Fruit fly (Drosophila melanogaster) whole organism, embryonic: ENCODE data around the gene Kdm5.

ENCODE experiments used
- CG10431 ChIP-seq: fragments of 200-800 bp; sonication (Bioruptor generic); optimal IDR thresholded peaks from 3 replicates; lab custom pipeline; 2018; ENCODE audit warnings: missing biosample characterization, mild to moderate bottlenecking, missing genetic modification characterization
- CG2202 ChIP-seq: fragments of 200-800 bp; sonication (Bioruptor generic); optimal IDR thresholded peaks from 2 replicates; lab custom pipeline; 2018; ENCODE audit warnings: missing biosample characterization, mild to moderate bottlenecking, missing genetic modification characterization
- CG30403 ChIP-seq: fragments of 200-800 bp; sonication (Bioruptor generic); optimal IDR thresholded peaks from 3 replicates; lab custom pipeline; 2016; ENCODE audit warnings: missing biosample characterization, missing genetic modification characterization
- CG30431 ChIP-seq: fragments of 200-800 bp; sonication (Bioruptor generic); optimal IDR thresholded peaks from 2 replicates; lab custom pipeline; 2017; ENCODE audit warnings: missing biosample characterization, missing genetic modification characterization
- CG43689 ChIP-seq: fragments of 200-800 bp; sonication (Bioruptor generic); IDR thresholded peaks from 2 replicates; pipeline ENCODE4 v1.3.6; 2022; ENCODE audit warnings: missing biosample characterization, missing genetic modification characterization
- CG7987 ChIP-seq: fragments of 200-800 bp; sonication (Bioruptor generic); optimal IDR thresholded peaks from 2 replicates; lab custom pipeline; 2018; ENCODE audit warnings: missing biosample characterization, mild to moderate bottlenecking, missing genetic modification characterization, moderate library complexity
- CG9437 ChIP-seq: fragments of 200-800 bp; sonication (Bioruptor generic); optimal IDR thresholded peaks from 2 replicates; lab custom pipeline; 2018; ENCODE audit warnings: missing biosample characterization, mild to moderate bottlenecking, missing genetic modification characterization
- CHES-1-like ChIP-seq: fragments of 200-800 bp; sonication (Bioruptor generic); optimal IDR thresholded peaks from 2 replicates; lab custom pipeline; 2016; ENCODE audit warnings: missing biosample characterization, missing genetic modification characterization
- Dad ChIP-seq: fragments of 200-800 bp; sonication (Bioruptor generic); optimal IDR thresholded peaks from 3 replicates; lab custom pipeline; 2016; ENCODE audit warnings: missing biosample characterization, missing genetic modification characterization
- Dek ChIP-seq: fragments of 200-800 bp; sonication (Bioruptor generic); optimal IDR thresholded peaks from 3 replicates; lab custom pipeline; 2019; ENCODE audit warnings: missing biosample characterization, mild to moderate bottlenecking, missing genetic modification characterization, moderate library complexity
- Dll ChIP-seq: fragments of 200-800 bp; sonication (Bioruptor generic); IDR thresholded peaks from 4 replicates; pipeline ENCODE4 v1.3.6; 2022; ENCODE audit warnings: missing biosample characterization, missing genetic modification characterization; ENCODE audit not compliant: partially characterized antibody
- E2f1 ChIP-seq: fragments of 200-800 bp; sonication (Bioruptor generic); IDR thresholded peaks from 2 replicates; pipeline ENCODE4 v1.3.6; 2022; ENCODE audit warnings: missing biosample characterization, missing genetic modification characterization
- E2f2 ChIP-seq: fragments of 200-800 bp; sonication (Bioruptor generic); IDR thresholded peaks from 2 replicates; pipeline ENCODE4 v1.3.6; 2022; ENCODE audit warnings: missing biosample characterization, missing genetic modification characterization
- ERR ChIP-seq: fragments of 200-800 bp; sonication (Bioruptor generic); optimal IDR thresholded peaks from 2 replicates; lab custom pipeline; 2016; ENCODE audit warnings: missing biosample characterization, missing genetic modification characterization
- H2.0 ChIP-seq: fragments of 200-800 bp; sonication (Bioruptor generic); IDR thresholded peaks from 2 replicates; pipeline ENCODE4 v1.3.6; 2022; ENCODE audit warnings: missing biosample characterization, missing genetic modification characterization
- Hey ChIP-seq: fragments of 200-800 bp; sonication (Bioruptor generic); optimal IDR thresholded peaks from 3 replicates; lab custom pipeline; 2018; ENCODE audit warnings: missing biosample characterization, mild to moderate bottlenecking, missing genetic modification characterization
- Kr ChIP-seq: fragments of 200-800 bp; sonication (Bioruptor generic); optimal IDR thresholded peaks from 2 replicates; lab custom pipeline; 2017; ENCODE audit warnings: missing biosample characterization, mild to moderate bottlenecking, missing genetic modification characterization
- MBD-R2 ChIP-seq: fragments of 200-800 bp; sonication (Bioruptor generic); IDR thresholded peaks from 2 replicates; pipeline ENCODE4 v1.3.6; 2022; ENCODE audit warnings: missing biosample characterization, missing genetic modification characterization
- Med ChIP-seq: fragments of 200-800 bp; sonication (Bioruptor generic); peaks from one replicate; lab custom pipeline; 2016; ENCODE audit warnings: missing biosample characterization, missing genetic modification characterization, mild to moderate bottlenecking, inconsistent platforms, moderate library complexity
- NC2β ChIP-seq: fragments of 200-800 bp; sonication (Bioruptor generic); optimal IDR thresholded peaks from 2 replicates; lab custom pipeline; 2016; ENCODE audit warnings: missing biosample characterization, missing genetic modification characterization
- PHDP ChIP-seq: fragments of 200-800 bp; sonication (Bioruptor generic); optimal IDR thresholded peaks from 3 replicates; lab custom pipeline; 2018; ENCODE audit warnings: missing biosample characterization, mild to moderate bottlenecking, missing genetic modification characterization, moderate library complexity
- Pdp1 ChIP-seq, 2 experiments: fragments of 200-800 bp; sonication (Bioruptor generic); optimal IDR thresholded peaks; 3 replicates each; lab custom pipeline; 2016; ENCODE audit warnings: missing biosample characterization in 2 of 2, missing genetic modification characterization in 2 of 2, mild to moderate bottlenecking in 1 of 2, moderate library complexity in 1 of 2
- Ptx1 ChIP-seq: fragments of 200-800 bp; sonication (Bioruptor generic); IDR thresholded peaks from 2 replicates; pipeline ENCODE4 v1.3.6; 2022; ENCODE audit warnings: missing biosample characterization, missing genetic modification characterization
- ato ChIP-seq: fragments of 200-800 bp; sonication (Bioruptor generic); IDR thresholded peaks from 2 replicates; pipeline ENCODE4 v1.3.6; 2022; ENCODE audit warnings: missing biosample characterization, missing genetic modification characterization; ENCODE audit not compliant: partially characterized antibody
- bbx ChIP-seq: fragments of 200-800 bp; sonication (Bioruptor generic); IDR thresholded peaks from 2 replicates; pipeline ENCODE4 v1.3.6; 2022; ENCODE audit warnings: missing biosample characterization, missing genetic modification characterization; ENCODE audit not compliant: partially characterized antibody
- bowl ChIP-seq: fragments of 200-800 bp; sonication (Bioruptor generic); IDR thresholded peaks from 2 replicates; pipeline ENCODE4 v1.3.6; 2022; ENCODE audit warnings: missing biosample characterization, missing genetic modification characterization
- cad ChIP-seq: fragments of >200 bp; optimal IDR thresholded peaks from 2 replicates; lab custom pipeline; 2017; ENCODE audit warnings: missing biosample characterization, missing genetic modification characterization
- caup ChIP-seq: fragments of 200-800 bp; sonication (Bioruptor generic); optimal IDR thresholded peaks from 3 replicates; lab custom pipeline; 2017; ENCODE audit warnings: missing biosample characterization, mild to moderate bottlenecking, missing genetic modification characterization, moderate library complexity; ENCODE audit not compliant: severe bottlenecking
- chm ChIP-seq: fragments of 200-800 bp; sonication (Bioruptor generic); IDR thresholded peaks from 2 replicates; pipeline ENCODE4 v1.3.6; 2022; ENCODE audit warnings: missing biosample characterization, missing genetic modification characterization
- croc ChIP-seq: fragments of 200-800 bp; sonication (Bioruptor generic); conservative IDR thresholded peaks from 3 replicates; pipeline ENCODE4 v1.3.6; 2022; ENCODE audit warnings: missing biosample characterization, missing genetic modification characterization
- crol ChIP-seq: fragments of 200-800 bp; sonication (Bioruptor generic); IDR thresholded peaks from 2 replicates; pipeline ENCODE4 v1.3.6; 2022; ENCODE audit warnings: missing biosample characterization, missing genetic modification characterization
- cwo ChIP-seq: fragments of 200-800 bp; sonication (Bioruptor generic); optimal IDR thresholded peaks from 3 replicates; lab custom pipeline; 2017; ENCODE audit warnings: missing biosample characterization, missing genetic modification characterization, mild to moderate bottlenecking, moderate library complexity, missing genetic modification reagents
- ftz-f1 ChIP-seq: fragments of 200-800 bp; sonication (Bioruptor generic); optimal IDR thresholded peaks from 2 replicates; lab custom pipeline; 2016; ENCODE audit warnings: missing biosample characterization, missing genetic modification characterization
- hkb ChIP-seq, 2 experiments: fragments of 200-800 bp in 1 of 2; fragments of >200 bp in 1 of 2; sonication (Bioruptor generic) in 1 of 2; IDR thresholded peaks in 1 of 2; optimal IDR thresholded peaks in 1 of 2; 2 replicates each; pipeline versions ENCODE4 v1.3.6 to Lab custom; 2017 to 2022; ENCODE audit warnings: missing biosample characterization in 1 of 2, missing genetic modification characterization in 1 of 2
- jumu ChIP-seq: fragments of 200-800 bp; sonication (Bioruptor generic); optimal IDR thresholded peaks from 3 replicates; lab custom pipeline; 2016; ENCODE audit warnings: missing biosample characterization, missing genetic modification characterization
- kay ChIP-seq: fragments of 200-800 bp; sonication (Bioruptor generic); optimal IDR thresholded peaks from 2 replicates; lab custom pipeline; 2016; ENCODE audit warnings: missing biosample characterization, missing genetic modification characterization
- lmd ChIP-seq: fragments of 200-800 bp; sonication (Bioruptor generic); IDR thresholded peaks from 2 replicates; pipeline ENCODE4 v1.3.6; 2022; ENCODE audit warnings: missing biosample characterization, missing genetic modification characterization
- ranshi ChIP-seq: fragments of 200-800 bp; sonication (Bioruptor generic); IDR thresholded peaks from 2 replicates; pipeline ENCODE4 v1.3.6; 2022; ENCODE audit warnings: missing biosample characterization, missing genetic modification characterization
- rib ChIP-seq: fragments of 200-800 bp; sonication (Bioruptor generic); IDR thresholded peaks from 2 replicates; pipeline ENCODE4 v1.3.6; 2022; ENCODE audit warnings: missing biosample characterization, missing genetic modification characterization
- stc ChIP-seq: fragments of 200-800 bp; sonication (Bioruptor generic); IDR thresholded peaks from 2 replicates; pipeline ENCODE4 v1.3.6; 2022; ENCODE audit warnings: missing biosample characterization, missing genetic modification characterization
- trem ChIP-seq: fragments of 200-800 bp; optimal IDR thresholded peaks from 3 replicates; lab custom pipeline; 2019; ENCODE audit warnings: missing biosample characterization, mild to moderate bottlenecking, missing genetic modification characterization, moderate library complexity
- vnd ChIP-seq: fragments of 200-800 bp; sonication (Bioruptor generic); IDR thresholded peaks from 3 replicates; pipeline ENCODE4 v1.3.6; 2022; ENCODE audit warnings: missing biosample characterization, missing genetic modification characterization; ENCODE audit not compliant: partially characterized antibody
- zen ChIP-seq: fragments of 200-800 bp; sonication (Bioruptor generic); optimal IDR thresholded peaks from 3 replicates; lab custom pipeline; 2018; ENCODE audit warnings: missing biosample characterization, mild to moderate bottlenecking, missing genetic modification characterization, moderate library complexity
- zen2 ChIP-seq: fragments of 200-800 bp; sonication (Bioruptor generic); IDR thresholded peaks from 3 replicates; pipeline ENCODE4 v1.3.6; 2022; ENCODE audit warnings: missing biosample characterization, missing genetic modification characterization; ENCODE audit not compliant: partially characterized antibody

Gene Kdm5

DNA sequence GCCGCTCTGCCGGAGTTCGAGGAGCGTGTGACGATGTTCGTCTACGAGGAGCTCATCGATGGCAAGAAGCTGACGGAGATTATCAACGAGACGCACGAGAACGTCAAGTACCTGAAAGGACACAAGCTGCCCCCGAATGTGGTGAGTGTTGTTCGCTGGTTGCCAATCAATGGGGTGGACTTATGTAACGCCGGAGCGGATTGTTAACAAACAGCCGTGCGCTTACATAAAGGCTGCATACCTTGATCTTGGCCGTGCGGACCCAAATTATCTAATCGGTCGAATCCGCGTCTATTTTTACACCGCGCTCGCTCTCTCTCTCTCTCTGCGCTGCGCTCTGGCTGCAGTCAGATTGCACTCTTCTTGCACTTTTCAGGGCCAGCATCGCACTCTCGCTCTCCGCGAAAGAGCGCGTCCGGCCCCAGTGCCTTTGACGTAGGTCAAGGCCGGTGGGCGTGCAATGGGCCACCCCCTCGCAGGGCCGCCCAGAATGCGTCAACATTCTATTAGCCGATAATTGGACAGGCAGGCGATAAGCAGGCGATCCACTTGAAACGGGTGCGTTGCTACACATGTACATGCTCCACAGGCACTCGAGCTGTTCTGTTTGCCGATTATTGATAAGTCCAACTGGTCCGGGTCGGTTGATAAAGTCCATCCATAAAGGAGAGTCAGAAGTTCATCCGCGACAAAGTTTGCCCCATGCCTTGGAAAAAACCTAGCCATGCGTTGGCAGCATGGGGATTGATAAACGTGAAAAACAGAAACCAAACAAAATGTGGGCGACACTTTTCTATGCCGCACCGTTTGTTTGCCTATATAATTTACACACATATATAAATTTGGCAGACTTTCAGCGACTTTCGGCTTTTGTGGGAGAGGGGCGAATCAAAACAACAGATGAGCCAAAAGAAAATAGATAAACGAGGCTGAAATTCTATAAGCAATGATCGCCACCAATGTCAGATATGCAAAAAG, 54.7 kb downstream of the Kdm5 start (continued):
- no peak for TF ChIP-seq croc (GFP tag; lab: Robert Waterston, UW)
- peak; percentile 82 for TF ChIP-seq Med (GFP tag; lab: Kevin White, UChicago)
- TF ChIP-seq CHES-1-like (GFP tag; lab: Kevin White, UChicago) = no peak
- peak; percentile 56; the same call in 1 of the 2 replicates for TF ChIP-seq crol
- TF ChIP-seq Hey (tag; lab: Kevin White, UChicago) = peak; percentile 43
- peak; percentile 70 for TF ChIP-seq ERR (GFP tag; lab: Kevin White, UChicago)
- TF ChIP-seq Dll (GFP tag; lab: Robert Waterston, UW) = peak; percentile 50; the same call in 2 of the 4 replicates
- TF ChIP-seq kay (GFP tag; lab: Kevin White, UChicago) = peak; percentile 45
- TF ChIP-seq zen2 (GFP tag; lab: Robert Waterston, UW) = peak; percentile 53; the same call in 2 of the 3 replicates
- TF ChIP-seq CG9437 (GFP tag; lab: Kevin White, UChicago) = no peak
- TF ChIP-seq stc (GFP tag; lab: Robert Waterston, UW) = no peak
- TF ChIP-seq lmd = 0 out of 2 replicates have a peak, but pooled peaks have one; percentile 6
- TF ChIP-seq Ptx1 (GFP tag; lab: Robert Waterston, UW) = 0 out of 2 replicates have a peak, but pooled peaks have one; percentile 15
- no peak for TF ChIP-seq CG10431 (GFP tag; lab: Kevin White, UChicago)
- peak; percentile 39 for TF ChIP-seq caup
- TF ChIP-seq jumu (GFP tag; lab: Kevin White, UChicago) = peak; percentile 23
- TF ChIP-seq MBD-R2 (GFP tag; lab: Robert Waterston, UW) = peak; percentile 27; the same call in 1 of the 2 replicates
- TF ChIP-seq PHDP (tag; lab: Kevin White, UChicago) = no peak
- peak; percentile 96 for TF ChIP-seq ftz-f1 (GFP tag; lab: Kevin White, UChicago)
- no peak for TF ChIP-seq CG43689 (GFP tag; lab: Robert Waterston, UW)
- no peak for TF ChIP-seq zen (tag; lab: Kevin White, UChicago)
- peak; percentile 21; the same call in 1 of the 2 replicates for TF ChIP-seq bbx (GFP tag; lab: Robert Waterston, UW)
- no peak for TF ChIP-seq NC2β (GFP tag; lab: Kevin White, UChicago)
- TF ChIP-seq CG7987 (GFP tag; lab: Kevin White, UChicago) = peak; percentile 73
- TF ChIP-seq rib (GFP tag; lab: Robert Waterston, UW) = peak; percentile 35; the same call in 1 of the 2 replicates
- peak; percentile 95 for TF ChIP-seq cwo (GFP tag; lab: Kevin White, UChicago)
- TF ChIP-seq hkb (optimal IDR thresholded peaks at IDR 0.05; lab: Kevin White, UChicago) = no peak
- TF ChIP-seq hkb (GFP tag; IDR thresholded peaks at IDR 0.05; lab: Robert Waterston, UW) = peak; percentile 63; the same call in 1 of the 2 replicates
- TF ChIP-seq cad (GFP tag; lab: Kevin White, UChicago) = peak; percentile 32
- no peak for TF ChIP-seq CG30403 (GFP tag; lab: Kevin White, UChicago)
- TF ChIP-seq Dad = peak; percentile 34
- no peak for TF ChIP-seq CG30431 (GFP tag; lab: Kevin White, UChicago)
- no peak for TF ChIP-seq trem
- peak; percentile 45 for TF ChIP-seq H2.0 (GFP tag; lab: Robert Waterston, UW)
- peak; percentile 7 for TF ChIP-seq Kr (GFP tag; lab: Kevin White, UChicago)
- peak in 1 of 2 experiments; percentile 98 for TF ChIP-seq Pdp1 (GFP tag; optimal IDR thresholded peaks at IDR 0.05; lab: Kevin White, UChicago)
- TF ChIP-seq chm (GFP tag; lab: Robert Waterston, UW) = peak; percentile 76; the same call in 1 of the 2 replicates
- TF ChIP-seq Dek = no peak
- TF ChIP-seq ranshi (GFP tag; lab: Robert Waterston, UW) = peak; percentile 25; the same call in 1 of the 2 replicates
- TF ChIP-seq ato (GFP tag; lab: Robert Waterston, UW) = peak; percentile 27; the same call in 1 of the 2 replicates
- no peak for TF ChIP-seq CG2202 (tag; lab: Kevin White, UChicago)
- peak; percentile 74; the same call in 2 of the 3 replicates for TF ChIP-seq vnd (GFP tag; lab: Robert Waterston, UW)
- peak; percentile 38; the same call in 1 of the 2 replicates for TF ChIP-seq E2f2 (GFP tag; lab: Robert Waterston, UW)
- TF ChIP-seq E2f1 (GFP tag; lab: Robert Waterston, UW) = no peak
- TF ChIP-seq bowl (GFP tag; lab: Robert Waterston, UW) = peak; percentile 43; the same call in 1 of the 2 replicates
